Worm (Caenorhabditis elegans): Measurements from ENCODE around the gene F22F7.8.
"Not testable (repeated sequence)": the region's sequence is repeated elsewhere in the genome, so short reads cannot be mapped to it uniquely, and the experiment has no call there.

DNA sequence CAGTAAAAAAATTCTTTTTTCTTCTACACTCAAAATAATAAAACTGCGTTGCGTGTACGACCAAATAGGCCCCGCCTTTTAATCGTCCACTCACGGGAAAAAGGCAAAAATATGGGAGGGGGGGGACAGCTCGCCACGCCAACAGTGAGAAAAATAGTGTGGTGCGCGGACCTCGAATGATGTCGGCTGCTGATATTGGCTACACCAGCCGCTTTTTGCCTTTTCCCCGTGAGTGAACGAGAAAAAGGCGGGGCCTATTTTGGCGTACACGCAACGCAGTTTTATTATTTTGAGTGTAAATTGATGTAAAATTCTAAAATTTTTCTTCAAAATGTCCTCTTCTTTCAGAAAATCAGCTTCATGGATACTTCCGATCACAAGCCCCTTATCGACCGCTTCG is 31.4 kb downstream of the F22F7.8 start, which contains the start of gene ztf-28:
- TF ChIP-seq fos-1 (tag; optimal IDR thresholded peaks at IDR 0.05); ZK546.5 (tag; optimal IDR thresholded peaks at IDR 0.05); zag-1 (tag; optimal IDR thresholded peaks at IDR 0.05); nhr-12 (tag; optimal IDR thresholded peaks at IDR 0.05); ama-1 (optimal IDR thresholded peaks at IDR 0.05); ceh-82 (tag; optimal IDR thresholded peaks at IDR 0.05); pqm-1 (tag; optimal IDR thresholded peaks at IDR 0.05): not testable (repeated sequence)

All from whole organism, L3 larva.